Fruit fly (Drosophila melanogaster): ENCODE data around the gene nSMase.

nSMase gene

dm6 chr3L:3241368-3241640, 22.3 kb downstream of the nSMase start:
- no peak for TF ChIP-seq noc (tag; optimal IDR thresholded peaks at IDR 0.05)

dm6 chr3L:3242121-3243083, 23.4 kb downstream of the nSMase start:
- TF ChIP-seq noc (tag; optimal IDR thresholded peaks at IDR 0.05), result no peak

dm6 chr3L:3244244-3245144, 25.5 kb downstream of the nSMase start, which contains the start of gene CG12078:
Gene CG12078, minus strand, starts transcription at chr3L:3244294.
- TF ChIP-seq noc (tag; optimal IDR thresholded peaks at IDR 0.05), result no peak

- no peak for TF ChIP-seq noc (tag; optimal IDR thresholded peaks at IDR 0.05)
These were observed 26.2 kb downstream of the nSMase start for dm6 chr3L:3245189-3245588.

dm6 chr3L:3246378-3247129, 27.6 kb downstream of the nSMase start:
- TF ChIP-seq noc (tag; optimal IDR thresholded peaks at IDR 0.05), result no peak

dm6 chr3L:3247130-3248065, 28.4 kb downstream of the nSMase start, which contains the start of gene CG43389:
Gene CG43389, plus strand, starts transcription at chr3L:3248015.
- no peak for TF ChIP-seq noc (tag; optimal IDR thresholded peaks at IDR 0.05)

- peak; percentile 83 for TF ChIP-seq noc (tag; optimal IDR thresholded peaks at IDR 0.05)
These were observed 30.0 kb downstream of the nSMase start for dm6 chr3L:3248714-3249663.

- no peak for TF ChIP-seq noc (tag; optimal IDR thresholded peaks at IDR 0.05)
These were observed 30.7 kb downstream of the nSMase start for dm6 chr3L:3249664-3249996.

dm6 chr3L:3249997-3250774, 31.2 kb downstream of the nSMase start:
- TF ChIP-seq noc (tag; optimal IDR thresholded peaks at IDR 0.05), result peak; percentile 98

- no peak for TF ChIP-seq noc (tag; optimal IDR thresholded peaks at IDR 0.05)
These were observed 32.1 kb downstream of the nSMase start for dm6 chr3L:3250922-3251658.

- no peak for TF ChIP-seq noc (tag; optimal IDR thresholded peaks at IDR 0.05)
These were observed 32.9 kb downstream of the nSMase start for dm6 chr3L:3251659-3252490.

Measured in whole organism, larva.